In the genomic region with DNA sequence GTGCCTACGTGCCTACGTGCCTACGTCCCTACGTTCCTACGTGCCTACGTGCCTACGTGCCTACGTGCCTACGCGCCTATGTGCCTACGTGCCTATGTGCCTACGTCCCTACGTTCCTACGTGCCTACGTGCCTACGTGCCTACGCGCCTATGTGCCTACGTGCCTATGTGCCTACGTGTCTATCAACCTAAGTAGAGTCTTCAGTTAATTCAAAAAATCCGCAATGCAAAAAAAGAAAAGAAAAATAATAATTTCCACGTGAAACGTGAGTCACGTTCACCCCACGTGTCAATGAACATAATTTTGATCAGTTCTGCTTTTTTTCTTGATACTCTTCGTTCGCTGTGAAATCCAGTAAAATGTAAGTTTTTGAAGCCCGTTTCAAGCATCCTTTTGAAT, we compare ENCODE assay signal across 2 worm cellular contexts.
TF ChIP-seq lines count a peak whose summit lies in the region.

A gene (plus strand): TSS at position 301 of the 400 bp plus-strand sequence.

TF ChIP-seq in whole organism, L4 larva, 104 proteins besides CTCF, POLR2A, EP300 and RAD21:
- 0 out of 2 replicates have a peak, but pooled peaks have one; percentile 9 for TF ChIP-seq egl-43 (GFP tag; IDR thresholded peaks at IDR 0.05; lab: Robert Waterston, UW)

TF ChIP-seq in whole organism, young adult, 124 proteins besides CTCF, POLR2A, EP300 and RAD21:
- TF ChIP-seq F39B2.1 (GFP tag; IDR thresholded peaks at IDR 0.05; lab: Robert Waterston, UW), result 0 out of 2 replicates have a peak, but pooled peaks have one; percentile 10
